Worm (Caenorhabditis elegans) whole organism, late embryonic: ENCODE data around the gene E02H1.5.

ENCODE experiments used
- F13H6.1 ChIP-seq: sonication (generic microtip); optimal IDR thresholded peaks from 2 replicates; lab custom pipeline; 2016; ENCODE audit warnings: missing genetic modification characterization, missing compliant biosample characterization
- K02D7.2 ChIP-seq: sonication (generic microtip); optimal IDR thresholded peaks from 2 replicates; lab custom pipeline; 2017; ENCODE audit warnings: mild to moderate bottlenecking, missing genetic modification characterization, missing compliant biosample characterization
- Y22D7AL.16 ChIP-seq: sonication (generic microtip); optimal IDR thresholded peaks from 2 replicates; lab custom pipeline; 2016; ENCODE audit warnings: missing genetic modification characterization, missing compliant biosample characterization
- ama-1 ChIP-seq: fragments of 150-350 bp; optimal IDR thresholded peaks from 2 replicates; lab custom pipeline; 2014
- ceh-18 ChIP-seq: sonication (generic microtip); optimal IDR thresholded peaks from 2 replicates; lab custom pipeline; 2016; ENCODE audit warnings: missing genetic modification characterization, missing compliant biosample characterization
- ceh-2 ChIP-seq: sonication (generic microtip); optimal IDR thresholded peaks from 2 replicates; lab custom pipeline; 2016; ENCODE audit warnings: missing genotype, missing genetic modification characterization, missing compliant biosample characterization
- ceh-22 ChIP-seq: sonication (generic microtip); optimal IDR thresholded peaks from 2 replicates; lab custom pipeline; 2017; ENCODE audit warnings: missing biosample characterization, missing genetic modification characterization
- ceh-30 ChIP-seq: fragments of 150-350 bp; optimal IDR thresholded peaks from 2 replicates; lab custom pipeline; 2014; ENCODE audit warnings: missing biosample characterization, missing genetic modification characterization
- ceh-34 ChIP-seq: sonication (generic microtip); optimal IDR thresholded peaks from 2 replicates; lab custom pipeline; 2016; ENCODE audit warnings: mild to moderate bottlenecking, missing genetic modification characterization, missing compliant biosample characterization
- ceh-6 ChIP-seq: fragments of 200-800 bp; sonication (Bioruptor generic); optimal IDR thresholded peaks from 2 replicates; lab custom pipeline; 2018; ENCODE audit warnings: mild to moderate bottlenecking, missing genetic modification characterization, missing compliant biosample characterization
- ceh-9 ChIP-seq: sonication (generic microtip); optimal IDR thresholded peaks from 2 replicates; lab custom pipeline; 2016; ENCODE audit warnings: mild to moderate bottlenecking, missing genetic modification characterization, inconsistent platforms, missing compliant biosample characterization
- dmd-4 ChIP-seq: sonication (generic microtip); optimal IDR thresholded peaks from 2 replicates; lab custom pipeline; 2016; ENCODE audit warnings: borderline replicate concordance, missing genetic modification characterization, missing compliant biosample characterization
- elt-2 ChIP-seq: sonication (generic microtip); optimal IDR thresholded peaks from 2 replicates; lab custom pipeline; 2016; ENCODE audit warnings: missing genetic modification reagents, missing genetic modification characterization, missing compliant biosample characterization
- fax-1 ChIP-seq: sonication (generic microtip); optimal IDR thresholded peaks from 2 replicates; lab custom pipeline; 2016; ENCODE audit warnings: missing genotype, missing genetic modification characterization, missing compliant biosample characterization
- fkh-10 ChIP-seq: fragments of 150-350 bp; optimal IDR thresholded peaks from 2 replicates; lab custom pipeline; 2014; ENCODE audit warnings: missing biosample characterization, missing genetic modification reagents, missing genetic modification characterization
- fkh-6 ChIP-seq: sonication (generic microtip); optimal IDR thresholded peaks from 2 replicates; lab custom pipeline; 2016; ENCODE audit warnings: missing genetic modification characterization, missing compliant biosample characterization
- gmeb-2 ChIP-seq: sonication (generic microtip); optimal IDR thresholded peaks from 2 replicates; lab custom pipeline; 2016; ENCODE audit warnings: missing genetic modification characterization, inconsistent platforms, missing compliant biosample characterization
- hlh-15 ChIP-seq: sonication (generic microtip); optimal IDR thresholded peaks from 2 replicates; lab custom pipeline; 2016; ENCODE audit warnings: missing genetic modification characterization, missing compliant biosample characterization
- hlh-30 ChIP-seq: sonication (generic microtip); optimal IDR thresholded peaks from 2 replicates; lab custom pipeline; 2017; ENCODE audit warnings: antibody characterized with exemption, missing genetic modification characterization, missing compliant biosample characterization; ENCODE audit not compliant: insufficient read depth
- hlh-6 ChIP-seq: sonication (generic microtip); optimal IDR thresholded peaks from 2 replicates; lab custom pipeline; 2016; ENCODE audit warnings: missing genotype, missing genetic modification characterization, missing compliant biosample characterization
- lim-6 ChIP-seq: sonication (generic microtip); optimal IDR thresholded peaks from 2 replicates; lab custom pipeline; 2016; ENCODE audit warnings: missing genetic modification characterization, missing compliant biosample characterization
- mec-3 ChIP-seq: sonication (generic microtip); optimal IDR thresholded peaks from 2 replicates; lab custom pipeline; 2016; ENCODE audit warnings: borderline replicate concordance, missing genetic modification characterization, missing compliant biosample characterization
- nfya-1 ChIP-seq: sonication (generic microtip); optimal IDR thresholded peaks from 2 replicates; lab custom pipeline; 2017; ENCODE audit warnings: missing genetic modification characterization, mild to moderate bottlenecking, missing compliant biosample characterization, antibody characterized with exemption, moderate library complexity
- nhr-11 ChIP-seq: fragments of 150-350 bp; optimal IDR thresholded peaks from 2 replicates; lab custom pipeline; 2014; ENCODE audit warnings: missing biosample characterization, missing genetic modification characterization
- nhr-232 ChIP-seq: sonication (generic microtip); optimal IDR thresholded peaks from 2 replicates; lab custom pipeline; 2016; ENCODE audit warnings: missing genetic modification characterization, missing compliant biosample characterization
- npax-4 ChIP-seq: sonication (generic microtip); optimal IDR thresholded peaks from 2 replicates; lab custom pipeline; 2016; ENCODE audit warnings: missing genetic modification characterization, missing compliant biosample characterization
- odd-2 ChIP-seq: sonication (generic microtip); optimal IDR thresholded peaks from 2 replicates; lab custom pipeline; 2017; ENCODE audit warnings: antibody characterized with exemption, mild to moderate bottlenecking, missing genetic modification characterization, missing compliant biosample characterization
- pag-3 ChIP-seq: sonication (generic microtip); optimal IDR thresholded peaks from 2 replicates; lab custom pipeline; 2016; ENCODE audit warnings: missing compliant biosample characterization, missing genetic modification characterization, borderline replicate concordance
- pat-9 ChIP-seq: fragments of 200-800 bp; sonication (Bioruptor generic); optimal IDR thresholded peaks from 2 replicates; lab custom pipeline; 2018; ENCODE audit warnings: mild to moderate bottlenecking, missing genetic modification characterization, moderate library complexity, missing compliant biosample characterization
- pax-1 ChIP-seq: fragments of 150-350 bp; optimal IDR thresholded peaks from 2 replicates; lab custom pipeline; 2014; ENCODE audit warnings: missing biosample characterization, missing genetic modification characterization
- pha-2 ChIP-seq: sonication (generic microtip); optimal IDR thresholded peaks from 2 replicates; lab custom pipeline; 2017; ENCODE audit warnings: mild to moderate bottlenecking, missing genetic modification characterization, missing compliant biosample characterization
- pha-4 ChIP-seq: fragments of 150-350 bp; optimal IDR thresholded peaks from 2 replicates; lab custom pipeline; 2018; ENCODE audit warnings: missing biosample characterization, missing genetic modification reagents, missing genetic modification characterization
- pqm-1 ChIP-seq: sonication (generic microtip); optimal IDR thresholded peaks from 2 replicates; lab custom pipeline; 2016; ENCODE audit warnings: missing genetic modification characterization, missing compliant biosample characterization
- pros-1 ChIP-seq: fragments of 150-350 bp; optimal IDR thresholded peaks from 2 replicates; lab custom pipeline; 2014; ENCODE audit warnings: missing biosample characterization, missing genetic modification reagents, missing genetic modification characterization
- ref-2 ChIP-seq: sonication (generic microtip); optimal IDR thresholded peaks from 2 replicates; lab custom pipeline; 2016; ENCODE audit warnings: missing genetic modification characterization, missing compliant biosample characterization
- rnt-1 ChIP-seq: sonication (generic microtip); optimal IDR thresholded peaks from 2 replicates; lab custom pipeline; 2016; ENCODE audit warnings: missing genetic modification characterization, missing compliant biosample characterization
- sdc-2 ChIP-seq: sonication (generic microtip); optimal IDR thresholded peaks from 2 replicates; lab custom pipeline; 2016; ENCODE audit warnings: missing genotype, missing genetic modification characterization, missing compliant biosample characterization
- sox-2 ChIP-seq: fragments of 200-800 bp; sonication (Bioruptor generic); IDR thresholded peaks from 2 replicates; pipeline ENCODE4 v1.3.6; 2022; ENCODE audit warnings: missing genetic modification reagents, missing genetic modification characterization, missing compliant biosample characterization
- sox-4 ChIP-seq: sonication (generic microtip); optimal IDR thresholded peaks from 2 replicates; lab custom pipeline; 2017; ENCODE audit warnings: mild to moderate bottlenecking, missing genetic modification characterization, inconsistent platforms, missing compliant biosample characterization
- tbx-2 ChIP-seq: sonication (generic microtip); optimal IDR thresholded peaks from 2 replicates; lab custom pipeline; 2016; ENCODE audit warnings: missing genetic modification characterization, missing compliant biosample characterization
- tbx-7 ChIP-seq: sonication (generic microtip); optimal IDR thresholded peaks from 2 replicates; lab custom pipeline; 2016; ENCODE audit warnings: missing genotype, missing genetic modification characterization, missing compliant biosample characterization
- ttx-3 ChIP-seq: sonication (generic microtip); optimal IDR thresholded peaks from 2 replicates; lab custom pipeline; 2016; ENCODE audit warnings: missing genetic modification reagents, missing genetic modification characterization, missing compliant biosample characterization
- unc-3 ChIP-seq, 2 experiments: fragments of 200-800 bp in 1 of 2; sonication (Bioruptor generic) in 1 of 2; sonication (generic microtip) in 1 of 2; conservative IDR thresholded peaks in 1 of 2; optimal IDR thresholded peaks in 1 of 2; 2 replicates each; pipeline versions ENCODE4 v1.3.6 to Lab custom; 2016 to 2022; ENCODE audit warnings: missing compliant biosample characterization in 2 of 2, missing genetic modification characterization in 2 of 2, missing genetic modification reagents in 1 of 2
- unc-55 ChIP-seq: sonication (generic microtip); optimal IDR thresholded peaks from 2 replicates; lab custom pipeline; 2017; ENCODE audit warnings: missing biosample characterization, missing genetic modification reagents, missing genetic modification characterization
- zip-5 ChIP-seq: sonication (generic microtip); optimal IDR thresholded peaks from 2 replicates; lab custom pipeline; 2016; ENCODE audit warnings: missing genetic modification characterization, missing compliant biosample characterization
- ztf-16 ChIP-seq: sonication (generic microtip); optimal IDR thresholded peaks from 2 replicates; lab custom pipeline; 2017; ENCODE audit warnings: missing genetic modification characterization, missing compliant biosample characterization

Gene E02H1.5

ce11 chrII:9601069-9601468 lies 6.0 kb downstream of the E02H1.5 start:
- TF ChIP-seq rnt-1 (tag; lab: Kevin White, UChicago) (peak; percentile 29), ceh-18 (tag; lab: Kevin White, UChicago) (no peak), pha-4 (tag; lab: Kevin White, UChicago) (no peak), ama-1 (lab: Kevin White, UChicago) (no peak), fkh-6 (tag; lab: Kevin White, UChicago) (no peak), fax-1 (tag; lab: Kevin White, UChicago) (no peak), sdc-2 (no peak), ceh-34 (tag; lab: Kevin White, UChicago) (no peak), pros-1 (no peak), ztf-16 (no peak), dmd-4 (tag; lab: Kevin White, UChicago) (no peak), odd-2 (tag; lab: Kevin White, UChicago) (no peak), gmeb-2 (tag; lab: Kevin White, UChicago) (no peak), pha-2 (tag; lab: Kevin White, UChicago) (no peak), elt-2 (tag; lab: Kevin White, UChicago) (no peak), ttx-3 (no peak), hlh-30 (tag; lab: Kevin White, UChicago) (peak; percentile 40), pqm-1 (tag; lab: Kevin White, UChicago) (no peak), pag-3 (tag; lab: Kevin White, UChicago) (no peak), hlh-15 (tag; lab: Kevin White, UChicago) (no peak), nfya-1 (no peak), unc-55 (GFP tag; lab: Kevin White, UChicago) (peak; percentile 76), nhr-232 (no peak), tbx-7 (no peak)

ce11 chrII:9601679-9602078 lies 6.7 kb downstream of the E02H1.5 start:
- no peak for TF ChIP-seq ttx-3
- no peak for TF ChIP-seq F13H6.1 (tag; lab: Kevin White, UChicago)
- TF ChIP-seq elt-2 (tag; lab: Kevin White, UChicago), result no peak
- TF ChIP-seq hlh-30 (tag; lab: Kevin White, UChicago), result peak; percentile 40
- TF ChIP-seq ceh-2 (tag; lab: Kevin White, UChicago), result no peak
- no peak for TF ChIP-seq lim-6 (tag; lab: Kevin White, UChicago)
- no peak for TF ChIP-seq ceh-9

DNA sequence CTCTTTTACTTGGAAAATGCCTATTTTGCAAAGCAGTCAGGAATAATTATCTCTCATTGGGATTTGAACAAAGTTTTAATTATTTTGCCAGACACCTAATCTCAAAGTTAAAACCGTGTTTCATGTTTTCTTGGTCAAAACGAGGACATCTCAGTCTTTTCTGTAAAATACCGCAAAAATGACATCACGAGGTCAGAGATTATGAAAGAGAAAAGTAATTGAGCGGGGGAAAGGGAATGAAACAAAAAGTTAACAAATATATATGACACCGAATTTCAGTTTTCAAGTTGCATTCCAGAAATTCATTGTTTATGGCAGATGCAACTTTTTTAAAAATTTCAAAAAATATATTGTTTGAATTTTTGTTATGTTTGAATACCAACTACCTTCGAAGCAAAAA lies 7.5 kb downstream of the E02H1.5 start:
- TF ChIP-seq ama-1 (lab: Kevin White, UChicago) (no peak), sox-4 (tag; lab: Kevin White, UChicago) (no peak), ztf-16 (no peak)

- TF ChIP-seq zip-5 (no peak), fkh-10 (GFP tag; lab: Kevin White, UChicago) (no peak), ceh-9 (no peak), npax-4 (tag; lab: Kevin White, UChicago) (no peak), unc-3 (GFP tag; conservative IDR thresholded peaks at IDR 0.05; lab: Robert Waterston, UW) (no peak), unc-3 (tag; optimal IDR thresholded peaks at IDR 0.05; lab: Kevin White, UChicago) (no peak), ceh-6 (GFP tag; lab: Kevin White, UChicago) (no peak), hlh-6 (tag; lab: Kevin White, UChicago) (no peak), ref-2 (tag; lab: Kevin White, UChicago) (peak; percentile 10), K02D7.2 (tag; lab: Kevin White, UChicago) (no peak), tbx-2 (tag; lab: Kevin White, UChicago) (peak; percentile 55), Y22D7AL.16 (tag; lab: Kevin White, UChicago) (no peak), nhr-11 (tag; lab: Kevin White, UChicago) (no peak), fax-1 (tag; lab: Kevin White, UChicago) (no peak), pat-9 (no peak), sox-2 (no peak), fkh-6 (tag; lab: Kevin White, UChicago) (no peak), hlh-30 (tag; lab: Kevin White, UChicago) (peak; percentile 96), pag-3 (tag; lab: Kevin White, UChicago) (no peak), pax-1 (peak; percentile 32), lim-6 (tag; lab: Kevin White, UChicago) (no peak), pqm-1 (tag; lab: Kevin White, UChicago) (peak; percentile 8), elt-2 (tag; lab: Kevin White, UChicago) (peak; percentile 59), odd-2 (tag; lab: Kevin White, UChicago) (no peak), ceh-30 (tag; lab: Kevin White, UChicago) (no peak), ceh-22 (tag; lab: Kevin White, UChicago) (no peak), dmd-4 (tag; lab: Kevin White, UChicago) (no peak), mec-3 (tag; lab: Kevin White, UChicago) (no peak), pha-2 (tag; lab: Kevin White, UChicago) (no peak), hlh-15 (tag; lab: Kevin White, UChicago) (no peak)
Observed at ce11 chrII:9603419-9603818, 8.4 kb downstream of the E02H1.5 start.
